Worm (Caenorhabditis elegans) whole organism, early embryonic: Measurements from ENCODE around the gene F53A2.9.

Experiments
- B0310.2 ChIP-seq: sonication (generic microtip); optimal IDR thresholded peaks from 2 replicates; lab custom pipeline; 2016; ENCODE audit warnings: mild to moderate bottlenecking, missing genetic modification characterization, missing compliant biosample characterization
- F13C5.2 ChIP-seq: sonication (generic microtip); optimal IDR thresholded peaks from 2 replicates; lab custom pipeline; 2017; ENCODE audit warnings: mild to moderate bottlenecking, missing genetic modification characterization, inconsistent platforms, missing compliant biosample characterization
- aly-1 ChIP-seq: sonication (generic microtip); optimal IDR thresholded peaks from 2 replicates; lab custom pipeline; 2016; ENCODE audit warnings: missing genetic modification characterization, missing compliant biosample characterization
- ama-1 ChIP-seq: fragments of 150-350 bp; optimal IDR thresholded peaks from 2 replicates; lab custom pipeline; 2014
- ceh-13 ChIP-seq: fragments of 200-800 bp; sonication (Bioruptor generic); optimal IDR thresholded peaks from 2 replicates; lab custom pipeline; 2018; ENCODE audit warnings: mild to moderate bottlenecking, missing genetic modification characterization, missing compliant biosample characterization
- ceh-36 ChIP-seq: sonication (generic microtip); optimal IDR thresholded peaks from 2 replicates; lab custom pipeline; 2016; ENCODE audit warnings: missing genetic modification characterization, inconsistent platforms, missing compliant biosample characterization
- ets-7 ChIP-seq: sonication (generic microtip); optimal IDR thresholded peaks from 2 replicates; lab custom pipeline; 2016; ENCODE audit warnings: missing genotype, missing genetic modification characterization, missing compliant biosample characterization
- flt-1 ChIP-seq: fragments of 200-800 bp; sonication (Bioruptor generic); IDR thresholded peaks from 2 replicates; pipeline ENCODE4 v1.3.6; 2022; ENCODE audit warnings: missing genetic modification characterization, missing compliant biosample characterization
- hmbx-1 ChIP-seq: sonication (generic microtip); optimal IDR thresholded peaks from 2 replicates; lab custom pipeline; 2016; ENCODE audit warnings: mild to moderate bottlenecking, missing genetic modification characterization, missing compliant biosample characterization
- hmg-4 ChIP-seq: fragments of 200-800 bp; sonication (Bioruptor generic); optimal IDR thresholded peaks from 2 replicates; lab custom pipeline; 2018; ENCODE audit warnings: mild to moderate bottlenecking, missing genetic modification characterization, missing compliant biosample characterization
- hnd-1 ChIP-seq: sonication (generic microtip); optimal IDR thresholded peaks from 2 replicates; lab custom pipeline; 2016; ENCODE audit warnings: missing genetic modification characterization, missing compliant biosample characterization
- pes-1 ChIP-seq: fragments of 200-800 bp; sonication (Bioruptor generic); IDR thresholded peaks from 2 replicates; pipeline ENCODE4 v1.3.6; 2022; ENCODE audit warnings: missing genetic modification reagents, missing genetic modification characterization, missing compliant biosample characterization
- scrt-1 ChIP-seq: fragments of 200-800 bp; sonication (Bioruptor generic); IDR thresholded peaks from 2 replicates; pipeline ENCODE4 v1.3.6; 2022; ENCODE audit warnings: missing genetic modification characterization, missing compliant biosample characterization
- sea-1 ChIP-seq: fragments of 200-800 bp; sonication (Bioruptor generic); conservative IDR thresholded peaks from 2 replicates; pipeline ENCODE4 v1.3.6; 2022; ENCODE audit warnings: missing genetic modification characterization, missing compliant biosample characterization
- tbx-11 ChIP-seq: fragments of 200-800 bp; sonication (Bioruptor generic); IDR thresholded peaks from 2 replicates; pipeline ENCODE4 v1.3.6; 2022; ENCODE audit warnings: missing genetic modification characterization, missing compliant biosample characterization
- tbx-37 ChIP-seq: fragments of 200-800 bp; sonication (Bioruptor generic); conservative IDR thresholded peaks from 2 replicates; pipeline ENCODE4 v1.3.6; 2022; ENCODE audit warnings: missing genetic modification reagents, missing genetic modification characterization, missing compliant biosample characterization
- tra-4 ChIP-seq: sonication (generic microtip); optimal IDR thresholded peaks from 2 replicates; lab custom pipeline; 2017; ENCODE audit warnings: missing genetic modification characterization, missing compliant biosample characterization

F53A2.9 gene

DNA sequence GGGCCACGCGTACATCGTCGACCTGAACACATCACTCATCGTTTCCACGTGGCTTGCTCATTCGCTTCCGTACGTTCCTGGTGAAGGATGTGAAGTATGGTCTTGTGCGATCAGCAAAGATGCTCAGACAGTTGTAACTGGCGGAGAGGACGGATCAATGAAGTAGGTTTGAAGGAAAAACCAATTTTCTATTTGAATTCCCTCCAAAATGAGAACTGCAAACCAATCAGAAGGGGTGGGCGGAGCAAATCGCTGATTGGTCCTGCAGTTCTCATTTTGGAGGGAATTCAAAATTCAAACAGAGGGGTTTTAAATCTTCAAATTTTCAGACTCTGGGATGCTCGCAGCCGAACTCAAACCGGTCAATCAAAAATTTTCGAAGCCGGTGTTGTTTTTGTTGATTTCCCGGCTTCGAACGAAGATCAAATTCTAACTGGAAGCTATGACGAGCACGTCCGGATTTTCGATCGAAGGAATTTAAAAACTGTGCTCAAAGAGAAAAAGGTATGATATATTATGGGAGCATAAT lies 41.7 kb downstream of the F53A2.9 start:
- TF ChIP-seq hnd-1 (tag; lab: Kevin White, UChicago) (no peak), aly-1 (tag; lab: Kevin White, UChicago) (no peak), ets-7 (tag; lab: Kevin White, UChicago) (no peak), tbx-37 (GFP tag; lab: Robert Waterston, UW) (no peak), hmg-4 (GFP tag; lab: Kevin White, UChicago) (no peak), ama-1 (no peak), hmbx-1 (tag; lab: Kevin White, UChicago) (no peak), tbx-11 (GFP tag; lab: Robert Waterston, UW) (no peak), tra-4 (tag; lab: Kevin White, UChicago) (no peak), scrt-1 (GFP tag; lab: Robert Waterston, UW) (no peak), flt-1 (no peak), ceh-36 (no peak), pes-1 (GFP tag; lab: Robert Waterston, UW) (no peak), B0310.2 (tag; lab: Kevin White, UChicago) (no peak)

DNA sequence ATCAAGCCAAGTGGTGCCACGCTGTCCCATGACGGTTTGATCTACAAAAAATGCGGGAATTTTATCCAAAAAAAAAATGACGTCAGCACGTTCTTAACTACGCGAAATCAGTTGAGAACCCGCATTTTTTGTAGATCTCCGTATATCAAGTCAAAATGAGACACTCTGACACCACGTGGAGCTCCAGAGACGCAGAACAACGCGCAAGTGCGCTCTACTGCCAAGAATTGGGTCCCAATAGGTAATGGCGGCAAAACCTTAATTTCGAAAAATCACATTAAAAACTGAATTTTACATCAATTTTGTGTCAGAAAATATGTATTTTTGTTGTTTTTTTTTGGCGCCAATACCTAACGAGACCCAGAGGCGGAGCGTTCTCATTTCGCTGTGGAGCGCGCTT lies 42.2 kb downstream of the F53A2.9 start:
- TF ChIP-seq F13C5.2 (tag; lab: Kevin White, UChicago) (no peak), B0310.2 (tag; lab: Kevin White, UChicago) (no peak), pes-1 (GFP tag; lab: Robert Waterston, UW) (no peak), tra-4 (tag; lab: Kevin White, UChicago) (no peak), tbx-11 (GFP tag; lab: Robert Waterston, UW) (no peak), aly-1 (tag; lab: Kevin White, UChicago) (no peak), ceh-13 (GFP tag; lab: Kevin White, UChicago) (no peak), ceh-36 (no peak), flt-1 (no peak), sea-1 (GFP tag; lab: Robert Waterston, UW) (no peak), hmg-4 (GFP tag; lab: Kevin White, UChicago) (no peak), tbx-37 (GFP tag; lab: Robert Waterston, UW) (no peak)

DNA sequence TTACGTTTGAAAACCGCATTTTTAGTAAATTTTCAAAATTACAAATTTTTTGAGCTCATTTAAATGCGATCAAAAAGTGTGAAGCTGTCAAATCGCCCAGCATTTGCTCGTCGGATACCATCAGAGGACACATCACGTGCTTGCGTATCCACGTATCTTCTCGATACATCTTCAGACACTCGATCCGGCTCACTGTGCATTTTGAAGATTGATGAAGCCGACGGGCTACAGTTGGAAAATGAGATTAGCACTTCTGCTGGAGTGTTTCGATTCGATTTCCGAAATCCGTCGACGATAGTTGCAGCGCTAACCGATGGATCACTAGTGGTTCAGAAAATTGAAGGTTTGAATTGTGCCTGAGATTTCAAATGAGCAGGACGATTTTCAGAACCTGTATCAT lies 44.1 kb downstream of the F53A2.9 start, which contains the start of gene dph-7:
TSS of gene dph-7 (plus strand) at position 53 of the 400 bp plus-strand sequence.
- TF ChIP-seq hmg-4 (GFP tag; lab: Kevin White, UChicago): no peak
- no peak for TF ChIP-seq hnd-1 (tag; lab: Kevin White, UChicago)
- no peak for TF ChIP-seq B0310.2 (tag; lab: Kevin White, UChicago)
- no peak for TF ChIP-seq aly-1 (tag; lab: Kevin White, UChicago)
- no peak for TF ChIP-seq hmbx-1 (tag; lab: Kevin White, UChicago)
- no peak for TF ChIP-seq pes-1 (GFP tag; lab: Robert Waterston, UW)
- TF ChIP-seq ets-7 (tag; lab: Kevin White, UChicago): no peak

DNA sequence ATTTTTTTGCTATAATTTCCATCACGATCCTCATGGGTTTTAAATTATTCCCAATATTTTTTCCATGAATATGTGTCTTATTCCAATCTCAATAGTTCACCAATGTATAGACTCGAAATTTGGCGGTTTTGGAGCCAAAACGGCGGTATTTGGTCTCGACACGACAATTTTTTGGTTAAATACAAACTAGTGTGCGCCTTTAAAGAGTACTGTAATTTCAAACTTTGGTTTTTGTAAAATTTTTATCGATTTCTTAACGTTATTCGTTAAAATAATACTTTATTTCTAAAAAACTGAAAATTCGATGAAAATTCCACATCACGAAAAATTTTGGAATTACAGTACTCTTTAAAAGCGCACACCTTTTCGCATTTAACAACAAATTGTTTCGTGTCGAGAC lies 44.5 kb downstream of the F53A2.9 start:
- no peak for TF ChIP-seq hnd-1 (tag; lab: Kevin White, UChicago)
- TF ChIP-seq aly-1 (tag; lab: Kevin White, UChicago): no peak
- no peak for TF ChIP-seq flt-1
- TF ChIP-seq hmg-4 (GFP tag; lab: Kevin White, UChicago): no peak
- TF ChIP-seq pes-1 (GFP tag; lab: Robert Waterston, UW): no peak
- TF ChIP-seq scrt-1 (GFP tag; lab: Robert Waterston, UW): no peak
- TF ChIP-seq F13C5.2 (tag; lab: Kevin White, UChicago): no peak
- TF ChIP-seq tbx-37 (GFP tag; lab: Robert Waterston, UW): no peak
- TF ChIP-seq sea-1 (GFP tag; lab: Robert Waterston, UW): no peak
- no peak for TF ChIP-seq ceh-36
- no peak for TF ChIP-seq B0310.2 (tag; lab: Kevin White, UChicago)
- TF ChIP-seq ama-1: no peak
- no peak for TF ChIP-seq ceh-13 (GFP tag; lab: Kevin White, UChicago)
- TF ChIP-seq tbx-11 (GFP tag; lab: Robert Waterston, UW): no peak
- no peak for TF ChIP-seq ets-7 (tag; lab: Kevin White, UChicago)
- TF ChIP-seq tra-4 (tag; lab: Kevin White, UChicago): no peak

DNA sequence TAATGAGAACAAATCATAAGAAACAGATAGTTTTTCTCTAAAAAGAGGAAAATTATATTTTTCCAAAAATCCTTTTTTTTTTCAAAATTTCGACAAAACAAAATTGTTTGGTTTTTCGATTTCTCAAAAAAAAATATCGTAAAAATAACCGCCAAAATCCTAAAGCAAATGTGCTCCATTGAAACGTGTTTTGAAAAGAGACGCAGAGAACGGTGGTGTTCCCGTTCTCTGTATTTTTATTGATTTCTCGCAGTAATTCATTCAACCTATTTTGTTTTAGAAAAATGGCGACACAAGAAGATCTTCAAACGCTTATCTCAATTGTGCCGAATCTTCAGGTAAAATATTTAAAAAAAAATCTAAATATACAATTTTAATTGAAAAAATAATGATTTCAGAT lies 45.4 kb downstream of the F53A2.9 start, which contains the start of gene Y43F4B.10:
TSS of gene Y43F4B.10 (plus strand) at position 281 of the 400 bp plus-strand sequence.
- no peak for TF ChIP-seq ceh-13 (GFP tag; lab: Kevin White, UChicago)
- no peak for TF ChIP-seq flt-1
- TF ChIP-seq tra-4 (tag; lab: Kevin White, UChicago): no peak
- TF ChIP-seq hnd-1 (tag; lab: Kevin White, UChicago): no peak
- TF ChIP-seq F13C5.2 (tag; lab: Kevin White, UChicago): no peak
- TF ChIP-seq hmg-4 (GFP tag; lab: Kevin White, UChicago): no peak
- TF ChIP-seq ama-1: no peak
- TF ChIP-seq scrt-1 (GFP tag; lab: Robert Waterston, UW): no peak
- no peak for TF ChIP-seq pes-1 (GFP tag; lab: Robert Waterston, UW)
- TF ChIP-seq tbx-11 (GFP tag; lab: Robert Waterston, UW): no peak
- TF ChIP-seq ets-7 (tag; lab: Kevin White, UChicago): no peak

DNA sequence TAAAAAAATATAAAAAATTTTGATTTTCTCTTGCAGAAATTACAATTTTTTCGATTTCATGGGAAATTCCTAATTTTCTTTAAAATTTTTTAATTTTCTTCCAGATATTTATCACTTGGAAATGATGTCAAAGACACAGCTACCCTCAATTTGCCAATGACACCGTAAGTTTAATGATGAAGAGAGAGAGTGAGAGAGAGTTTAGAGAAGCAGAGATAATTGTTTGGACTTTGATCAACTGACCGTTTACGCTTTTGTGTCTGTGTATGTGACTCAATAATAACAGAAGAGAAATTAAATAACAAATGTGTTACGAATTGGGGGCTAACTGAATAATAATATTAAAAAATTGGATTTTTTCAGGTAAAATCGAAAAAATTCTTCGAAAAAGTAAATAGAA lies 48.6 kb downstream of the F53A2.9 start:
- no peak for TF ChIP-seq tra-4 (tag; lab: Kevin White, UChicago)
- TF ChIP-seq scrt-1 (GFP tag; lab: Robert Waterston, UW): no peak
- TF ChIP-seq hmg-4 (GFP tag; lab: Kevin White, UChicago): no peak
- TF ChIP-seq hmbx-1 (tag; lab: Kevin White, UChicago): no peak
- TF ChIP-seq ets-7 (tag; lab: Kevin White, UChicago): no peak
- TF ChIP-seq F13C5.2 (tag; lab: Kevin White, UChicago): no peak
- no peak for TF ChIP-seq flt-1
- no peak for TF ChIP-seq sea-1 (GFP tag; lab: Robert Waterston, UW)
- TF ChIP-seq pes-1 (GFP tag; lab: Robert Waterston, UW): no peak
- TF ChIP-seq ceh-36: no peak
- TF ChIP-seq hnd-1 (tag; lab: Kevin White, UChicago): no peak
- TF ChIP-seq ama-1: no peak
- TF ChIP-seq tbx-11 (GFP tag; lab: Robert Waterston, UW): no peak
- TF ChIP-seq aly-1 (tag; lab: Kevin White, UChicago): no peak
- no peak for TF ChIP-seq tbx-37 (GFP tag; lab: Robert Waterston, UW)
- no peak for TF ChIP-seq B0310.2 (tag; lab: Kevin White, UChicago)
- no peak for TF ChIP-seq ceh-13 (GFP tag; lab: Kevin White, UChicago)
